Fruit fly (Drosophila melanogaster) whole organism, adult: ENCODE results near the gene CG5506.

Experiments
- CG11617 ChIP-seq: fragments of 200-800 bp; sonication (Bioruptor generic); optimal IDR thresholded peaks from 2 replicates; lab custom pipeline; 2017; ENCODE audit warnings: mild to moderate bottlenecking, missing biosample characterization, missing genetic modification reagents, missing genetic modification characterization
- CG7101 ChIP-seq: fragments of 200-800 bp; sonication (Bioruptor generic); optimal IDR thresholded peaks from 2 replicates; lab custom pipeline; 2018; ENCODE audit warnings: missing biosample characterization, mild to moderate bottlenecking, missing genetic modification characterization, moderate library complexity
- Hr96 ChIP-seq: fragments of 200-800 bp; sonication (Bioruptor generic); optimal IDR thresholded peaks from 2 replicates; lab custom pipeline; 2016; ENCODE audit warnings: missing biosample characterization, missing genetic modification characterization
- Mnt ChIP-seq: fragments of 200-800 bp; sonication (Bioruptor generic); optimal IDR thresholded peaks from 2 replicates; lab custom pipeline; 2016; ENCODE audit warnings: missing biosample characterization, mild to moderate bottlenecking, missing genetic modification characterization
- bab1 ChIP-seq: fragments of 200-800 bp; sonication (Bioruptor generic); optimal IDR thresholded peaks from 3 replicates; lab custom pipeline; 2019; ENCODE audit warnings: missing biosample characterization, mild to moderate bottlenecking, missing genetic modification characterization, moderate library complexity
- kay ChIP-seq: fragments of 200-800 bp; sonication (Bioruptor generic); peaks from one replicate; lab custom pipeline; 2016; ENCODE audit warnings: missing biosample characterization, missing genetic modification characterization, borderline replicate concordance
- ovo ChIP-seq: fragments of 200-800 bp; sonication (Bioruptor generic); optimal IDR thresholded peaks from 2 replicates; lab custom pipeline; 2016; ENCODE audit warnings: missing biosample characterization, missing genetic modification characterization
- pad ChIP-seq: fragments of 200-800 bp; sonication (Bioruptor generic); optimal IDR thresholded peaks from 3 replicates; lab custom pipeline; 2017; ENCODE audit warnings: missing biosample characterization, missing genetic modification characterization, mild to moderate bottlenecking, moderate library complexity, missing genetic modification reagents
- toe ChIP-seq: fragments of 200-800 bp; sonication (Bioruptor generic); optimal IDR thresholded peaks from 2 replicates; lab custom pipeline; 2016; ENCODE audit warnings: missing biosample characterization, missing genetic modification characterization

DNA sequence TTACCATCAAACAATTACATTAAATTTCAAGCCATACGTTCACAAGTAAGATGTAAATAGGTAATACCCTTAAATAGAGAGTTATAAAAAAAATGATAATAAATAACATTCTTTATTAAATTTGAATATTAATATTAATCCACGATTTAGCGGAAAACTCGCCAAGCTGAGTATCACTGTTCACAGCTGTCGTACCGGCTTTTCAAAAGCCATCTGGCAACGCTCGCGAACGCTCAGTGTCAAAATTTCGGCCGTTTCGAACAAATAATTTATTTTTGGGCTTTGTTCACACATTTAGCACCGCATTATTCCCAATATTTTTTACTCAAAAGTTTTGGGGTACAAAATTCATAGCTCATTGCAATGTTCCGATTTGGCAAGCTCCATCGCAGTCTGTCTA lies 34.7 kb downstream of the CG5506 start, which contains the start of gene TrpRS-m:
- TF ChIP-seq Mnt (GFP tag; lab: Kevin White, UChicago) (no peak), CG11617 (GFP tag; lab: Kevin White, UChicago) (no peak), bab1 (GFP tag; lab: Kevin White, UChicago) (peak; percentile 35), ovo (GFP tag; lab: Kevin White, UChicago) (no peak), toe (GFP tag; lab: Kevin White, UChicago) (no peak), CG7101 (no peak), kay (GFP tag; lab: Kevin White, UChicago) (no peak), pad (GFP tag; lab: Kevin White, UChicago) (no peak), Hr96 (GFP tag; lab: Kevin White, UChicago) (no peak)
